Worm (Caenorhabditis elegans) whole organism, L3 larva: ENCODE measurements around the gene asps-1.

Experiments used
- ZK546.5 ChIP-seq: sonication (generic microtip); optimal IDR thresholded peaks from 2 replicates; lab custom pipeline; 2017; ENCODE audit warnings: missing biosample characterization, missing genetic modification characterization
- ceh-9 ChIP-seq: sonication (generic microtip); optimal IDR thresholded peaks from 2 replicates; lab custom pipeline; 2018; ENCODE audit warnings: missing biosample characterization, missing genetic modification characterization
- egl-27 ChIP-seq: sonication (generic microtip); optimal IDR thresholded peaks from 4 replicates; lab custom pipeline; 2017; ENCODE audit warnings: missing biosample characterization, missing genetic modification reagents, missing genetic modification characterization
- fos-1 ChIP-seq: fragments of 150-350 bp; optimal IDR thresholded peaks from 2 replicates; lab custom pipeline; 2014; ENCODE audit warnings: missing biosample characterization, missing genetic modification characterization
- nhr-25 ChIP-seq: sonication (generic microtip); optimal IDR thresholded peaks from 2 replicates; lab custom pipeline; 2017; ENCODE audit warnings: missing biosample characterization, missing genetic modification characterization
- pha-4 ChIP-seq: fragments of 150-350 bp; optimal IDR thresholded peaks from 2 replicates; lab custom pipeline; 2014; ENCODE audit warnings: missing biosample characterization, missing genetic modification reagents, missing genetic modification characterization
- pqm-1 ChIP-seq: fragments of 150-350 bp; optimal IDR thresholded peaks from 2 replicates; lab custom pipeline; 2017; ENCODE audit warnings: missing biosample characterization, missing genetic modification characterization, inconsistent platforms
- unc-62 ChIP-seq: fragments of 150-350 bp; sonication (generic microtip); optimal IDR thresholded peaks from 4 replicates; lab custom pipeline; 2014; ENCODE audit warnings: missing biosample characterization, missing genetic modification reagents, missing genetic modification characterization

- TF ChIP-seq nhr-25 (tag; lab: Kevin White, UChicago) (no peak), pqm-1 (tag; lab: Kevin White, UChicago) (no peak), pha-4 (no peak), unc-62 (GFP tag; lab: Kevin White, UChicago) (no peak), egl-27 (tag; lab: Kevin White, UChicago) (no peak), ZK546.5 (no peak), fos-1 (tag; lab: Kevin White, UChicago) (no peak), ceh-9 (tag; lab: Kevin White, UChicago) (no peak)
Observed at ce11 chrV:10270214-10270613, 47.0 kb downstream of the asps-1 start, which contains the start of gene ric-4.
